Worm (Caenorhabditis elegans): ENCODE data around the gene wee-1.1.

Gene wee-1.1

DNA sequence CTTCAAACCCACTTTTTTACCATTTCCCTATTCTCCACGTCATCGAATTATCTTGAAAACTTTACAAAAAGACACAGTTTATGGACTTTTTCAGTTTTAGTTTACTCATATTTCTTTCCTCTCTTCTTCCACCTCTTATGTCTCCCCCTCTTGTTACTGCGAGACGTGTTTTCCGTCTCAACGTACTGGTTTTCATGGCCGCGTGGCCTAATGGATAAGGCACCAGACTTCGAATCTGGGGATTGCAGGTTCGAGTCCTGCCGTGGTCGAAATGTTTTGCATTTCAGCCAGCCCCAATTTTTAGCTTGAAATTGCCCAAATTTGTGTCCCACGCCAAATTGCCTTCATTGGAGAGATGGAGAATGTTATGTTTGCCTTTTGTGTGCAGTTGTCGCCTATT lies 17.3 kb downstream of the wee-1.1 start (continued):
- TF ChIP-seq tra-1 (GFP tag; IDR thresholded peaks at IDR 0.05), result peak; percentile 91
- TF ChIP-seq daf-19 (GFP tag; conservative IDR thresholded peaks at IDR 0.05), result no peak
- TF ChIP-seq lsy-2 (tag; optimal IDR thresholded peaks at IDR 0.05), result peak in 1 of 2 experiments; percentile 29
- peak; percentile 90 for TF ChIP-seq Y48G9A.11 (GFP tag; IDR thresholded peaks at IDR 0.05)
- peak; percentile 72 for TF ChIP-seq hlh-11 (tag; optimal IDR thresholded peaks at IDR 0.05)
- TF ChIP-seq nhr-237 (tag; optimal IDR thresholded peaks at IDR 0.05), result no peak
- no peak for TF ChIP-seq cey-2 (tag; optimal IDR thresholded peaks at IDR 0.05; ENCODE audit: borderline replicate concordance, insufficient read depth)
- TF ChIP-seq vab-7 (GFP tag; IDR thresholded peaks at IDR 0.05), result peak; percentile 92
- TF ChIP-seq T20F7.1 (GFP tag; optimal IDR thresholded peaks at IDR 0.05), result peak; percentile 78
- peak; percentile 78 for TF ChIP-seq ctbp-1 (GFP tag; IDR thresholded peaks at IDR 0.05)
- peak; percentile 82; the same call in 1 of the 2 replicates for TF ChIP-seq nhr-41 (GFP tag; IDR thresholded peaks at IDR 0.05)
- TF ChIP-seq lin-29 (GFP tag; IDR thresholded peaks at IDR 0.05), result 0 out of 2 replicates have a peak, but pooled peaks have one; percentile 27
- peak; percentile 54 for TF ChIP-seq hlh-30 (tag; optimal IDR thresholded peaks at IDR 0.05; ENCODE audit: insufficient read depth)
- peak; percentile 50 for TF ChIP-seq nhr-102 (tag; optimal IDR thresholded peaks at IDR 0.05)
- TF ChIP-seq nhr-28 (tag; optimal IDR thresholded peaks at IDR 0.05), result peak; percentile 29
- TF ChIP-seq lin-1 (GFP tag; IDR thresholded peaks at IDR 0.05), result peak; percentile 83
- no peak for TF ChIP-seq pqm-1 (tag; optimal IDR thresholded peaks at IDR 0.05)
- TF ChIP-seq zag-1 (tag; optimal IDR thresholded peaks at IDR 0.05), result no peak
- no peak for TF ChIP-seq zip-2 (tag; optimal IDR thresholded peaks at IDR 0.05)
- no peak for TF ChIP-seq ZK546.5 (tag; optimal IDR thresholded peaks at IDR 0.05)
- no peak for TF ChIP-seq ces-1 (GFP tag; optimal IDR thresholded peaks at IDR 0.05)
- peak; percentile 96 for TF ChIP-seq egl-43 (GFP tag; IDR thresholded peaks at IDR 0.05)
- TF ChIP-seq gei-8 (GFP tag; optimal IDR thresholded peaks at IDR 0.05), result peak; percentile 53
- TF ChIP-seq mdl-1 (tag; optimal IDR thresholded peaks at IDR 0.05), result no peak
- peak; percentile 69 for TF ChIP-seq sdz-12 (GFP tag; optimal IDR thresholded peaks at IDR 0.05)
- peak; percentile 49; the same call in 1 of the 2 replicates for TF ChIP-seq zfp-3 (GFP tag; conservative IDR thresholded peaks at IDR 0.05)
- no peak for TF ChIP-seq egl-27 (tag; optimal IDR thresholded peaks at IDR 0.05)
- no peak for TF ChIP-seq jun-1 (tag; optimal IDR thresholded peaks at IDR 0.05)
- TF ChIP-seq snpc-4 (tag; optimal IDR thresholded peaks at IDR 0.05), result no peak
- TF ChIP-seq set-16 (GFP tag; IDR thresholded peaks at IDR 0.05), result peak; percentile 20; the same call in 1 of the 2 replicates
- no peak for TF ChIP-seq nhr-10 (tag; optimal IDR thresholded peaks at IDR 0.05)
- peak; percentile 72; the same call in 1 of the 2 replicates for TF ChIP-seq Y75B8A.6 (GFP tag; IDR thresholded peaks at IDR 0.05)
- peak; percentile 69; the same call in 1 of the 2 replicates for TF ChIP-seq php-3 (GFP tag; IDR thresholded peaks at IDR 0.05)
- peak; percentile 79; the same call in 1 of the 2 replicates for TF ChIP-seq Y105C5A.15 (GFP tag; IDR thresholded peaks at IDR 0.05)
- TF ChIP-seq mxl-3 (GFP tag; optimal IDR thresholded peaks at IDR 0.05), result peak; percentile 64
- no peak for TF ChIP-seq nhr-76 (tag; optimal IDR thresholded peaks at IDR 0.05)
- peak; percentile 29 for TF ChIP-seq ztf-7 (tag; optimal IDR thresholded peaks at IDR 0.05)
- peak; percentile 91 to 93 for TF ChIP-seq madf-5 (GFP tag; IDR thresholded peaks at IDR 0.05)
- peak; percentile 93 for TF ChIP-seq dmd-8 (GFP tag; IDR thresholded peaks at IDR 0.05)
- no peak for TF ChIP-seq ceh-28 (tag; optimal IDR thresholded peaks at IDR 0.05)
- no peak for TF ChIP-seq lir-3 (tag; optimal IDR thresholded peaks at IDR 0.05)
- no peak for TF ChIP-seq unc-62 (GFP tag; optimal IDR thresholded peaks at IDR 0.05 in 1 of 2)
- TF ChIP-seq unc-62 (tag; optimal IDR thresholded peaks at IDR 0.05), result no peak
- TF ChIP-seq lin-15B (tag; optimal IDR thresholded peaks at IDR 0.05), result no peak
- no peak for TF ChIP-seq R02D3.7 (tag; optimal IDR thresholded peaks at IDR 0.05)
- peak; percentile 73 for TF ChIP-seq snpc-1.2 (GFP tag; IDR thresholded peaks at IDR 0.05)
- peak; percentile 82 for TF ChIP-seq hmg-1.1 (GFP tag; IDR thresholded peaks at IDR 0.05)
- peak; percentile 1 for TF ChIP-seq F49E8.2 (tag; optimal IDR thresholded peaks at IDR 0.05; ENCODE audit: borderline replicate concordance)
- no peak for TF ChIP-seq F37D6.2 (tag; optimal IDR thresholded peaks at IDR 0.05)
- peak; percentile 88; the same call in 1 of the 2 replicates for TF ChIP-seq pha-4 (GFP tag; IDR thresholded peaks at IDR 0.05)
- no peak for TF ChIP-seq pha-4 (tag; optimal IDR thresholded peaks at IDR 0.05)

Measured in whole organism, L4 larva.